Worm (Caenorhabditis elegans) whole organism, L4 larva: ENCODE measurements around the gene T04B2.8.
A peak's percentile ranks its signal among the peaks of the same experiment; 100 is the strongest.

Experiments
- T20F7.1 ChIP-seq: fragments of 200-800 bp; sonication (Bioruptor generic); optimal IDR thresholded peaks from 2 replicates; lab custom pipeline; 2018; ENCODE audit warnings: mild to moderate bottlenecking, missing genetic modification characterization, missing compliant biosample characterization
- ZK337.2 ChIP-seq: fragments of 200-800 bp; sonication (Bioruptor generic); IDR thresholded peaks from 2 replicates; pipeline ENCODE4 v1.3.6; 2022; ENCODE audit warnings: missing genetic modification reagents, missing genetic modification characterization, missing compliant biosample characterization
- aha-1 ChIP-seq: fragments of 150-350 bp; peaks from one replicate; lab custom pipeline; 2014; ENCODE audit warnings: missing biosample characterization, missing genetic modification characterization
- ceh-32 ChIP-seq: sonication (generic microtip); optimal IDR thresholded peaks from 2 replicates; lab custom pipeline; 2016; ENCODE audit warnings: mild to moderate bottlenecking, missing genetic modification characterization, missing compliant biosample characterization; ENCODE audit not compliant: poor library complexity
- daf-12 ChIP-seq: fragments of 150-350 bp; optimal IDR thresholded peaks from 2 replicates; lab custom pipeline; 2014; ENCODE audit warnings: missing biosample characterization, missing genetic modification reagents, missing genetic modification characterization
- dmd-9 ChIP-seq: fragments of 200-800 bp; sonication (Bioruptor generic); IDR thresholded peaks from 2 replicates; pipeline ENCODE4 v1.3.6; 2022; ENCODE audit warnings: missing genetic modification reagents, missing genetic modification characterization, missing compliant biosample characterization
- dpl-1 ChIP-seq: fragments of 150-350 bp; optimal IDR thresholded peaks from 2 replicates; lab custom pipeline; 2014; ENCODE audit warnings: missing biosample characterization, missing genetic modification reagents, missing genetic modification characterization
- dve-1 ChIP-seq: sonication (generic microtip); optimal IDR thresholded peaks from 2 replicates; lab custom pipeline; 2017; ENCODE audit warnings: antibody characterized with exemption, mild to moderate bottlenecking, missing genetic modification characterization, missing compliant biosample characterization; ENCODE audit not compliant: insufficient read depth
- egl-43 ChIP-seq: fragments of 200-800 bp; sonication (Bioruptor generic); IDR thresholded peaks from 2 replicates; pipeline ENCODE4 v1.3.6; 2022; ENCODE audit warnings: missing genetic modification reagents, missing genetic modification characterization, missing compliant biosample characterization
- hlh-11 ChIP-seq: fragments of 200-800 bp; sonication (Bioruptor generic); optimal IDR thresholded peaks from 2 replicates; lab custom pipeline; 2018; ENCODE audit warnings: mild to moderate bottlenecking, missing genetic modification characterization, missing compliant biosample characterization
- lin-13 ChIP-seq: fragments of 150-350 bp; optimal IDR thresholded peaks from 2 replicates; lab custom pipeline; 2014; ENCODE audit warnings: missing biosample characterization, missing genetic modification reagents, missing genetic modification characterization
- lin-15B ChIP-seq: fragments of 150-350 bp; sonication (generic microtip); optimal IDR thresholded peaks from 3 replicates; lab custom pipeline; 2014; ENCODE audit warnings: missing biosample characterization, missing genetic modification characterization
- lin-29 ChIP-seq: fragments of 200-800 bp; sonication (Bioruptor generic); IDR thresholded peaks from 2 replicates; pipeline ENCODE4 v1.3.6; 2022; ENCODE audit warnings: missing genetic modification reagents, missing genetic modification characterization, missing compliant biosample characterization
- lin-38 ChIP-seq: fragments of 200-800 bp; sonication (Bioruptor generic); IDR thresholded peaks from 2 replicates; pipeline ENCODE4 v1.3.6; 2022; ENCODE audit warnings: missing genetic modification reagents, missing genetic modification characterization, missing compliant biosample characterization
- mdl-1 ChIP-seq, 2 experiments: fragments of 150-350 bp in 1 of 2; sonication (generic microtip) in 1 of 2; optimal IDR thresholded peaks; 2 replicates each; lab custom pipeline; 2014 to 2017; ENCODE audit warnings: missing biosample characterization in 2 of 2, missing genetic modification characterization in 2 of 2
- mes-2 ChIP-seq: sonication (generic microtip); optimal IDR thresholded peaks from 2 replicates; lab custom pipeline; 2016; ENCODE audit warnings: missing genotype, mild to moderate bottlenecking, missing genetic modification characterization, missing compliant biosample characterization; ENCODE audit not compliant: poor library complexity, severe bottlenecking
- mxl-2 ChIP-seq: fragments of 200-800 bp; sonication (Bioruptor generic); conservative IDR thresholded peaks from 2 replicates; pipeline ENCODE4 v1.3.6; 2022; ENCODE audit warnings: missing genetic modification reagents, missing genetic modification characterization, missing compliant biosample characterization
- mxl-3 ChIP-seq: fragments of 200-800 bp; sonication (Bioruptor generic); optimal IDR thresholded peaks from 2 replicates; lab custom pipeline; 2018; ENCODE audit warnings: mild to moderate bottlenecking, missing genetic modification characterization, missing compliant biosample characterization
- nhr-11 ChIP-seq: fragments of 150-350 bp; optimal IDR thresholded peaks from 2 replicates; lab custom pipeline; 2014; ENCODE audit warnings: missing biosample characterization, missing genetic modification characterization
- nhr-111 ChIP-seq: fragments of 200-800 bp; sonication (Bioruptor generic); optimal IDR thresholded peaks from 2 replicates; lab custom pipeline; 2018; ENCODE audit warnings: mild to moderate bottlenecking, missing genetic modification characterization, missing compliant biosample characterization
- nhr-25 ChIP-seq: sonication (generic microtip); optimal IDR thresholded peaks from 2 replicates; lab custom pipeline; 2017; ENCODE audit warnings: missing genetic modification characterization, mild to moderate bottlenecking, missing compliant biosample characterization, antibody characterized with exemption, moderate library complexity, borderline replicate concordance; ENCODE audit not compliant: insufficient read depth
- nhr-6 ChIP-seq: fragments of 150-350 bp; optimal IDR thresholded peaks from 2 replicates; lab custom pipeline; 2014; ENCODE audit warnings: missing biosample characterization, missing genetic modification characterization
- pha-4 ChIP-seq, 2 experiments: fragments of 150-350 bp in 1 of 2; fragments of 200-800 bp in 1 of 2; sonication (Bioruptor generic) in 1 of 2; IDR thresholded peaks in 1 of 2; optimal IDR thresholded peaks in 1 of 2; 2 replicates each; pipeline versions ENCODE4 v1.3.6 to Lab custom; 2014 to 2022; ENCODE audit warnings: missing genetic modification characterization in 2 of 2, missing genetic modification reagents in 2 of 2, missing biosample characterization in 1 of 2, missing compliant biosample characterization in 1 of 2
- rbr-2 ChIP-seq: sonication (generic microtip); optimal IDR thresholded peaks from 2 replicates; lab custom pipeline; 2016; ENCODE audit warnings: missing genotype, missing genetic modification characterization, missing compliant biosample characterization
- sdz-12 ChIP-seq: fragments of 200-800 bp; sonication (Bioruptor generic); optimal IDR thresholded peaks from 2 replicates; lab custom pipeline; 2018; ENCODE audit warnings: mild to moderate bottlenecking, missing genetic modification characterization, missing compliant biosample characterization
- set-16 ChIP-seq: fragments of 200-800 bp; sonication (Bioruptor generic); IDR thresholded peaks from 2 replicates; pipeline ENCODE4 v1.3.6; 2022; ENCODE audit warnings: missing genetic modification reagents, missing genetic modification characterization, missing compliant biosample characterization
- snpc-1.2 ChIP-seq: fragments of 200-800 bp; sonication (Bioruptor generic); IDR thresholded peaks from 2 replicates; pipeline ENCODE4 v1.3.6; 2022; ENCODE audit warnings: missing genetic modification reagents, missing genetic modification characterization, missing compliant biosample characterization
- tag-97 ChIP-seq: fragments of 200-800 bp; sonication (Bioruptor generic); IDR thresholded peaks from 2 replicates; pipeline ENCODE4 v1.3.6; 2022; ENCODE audit warnings: missing genetic modification characterization, missing compliant biosample characterization
- tra-1 ChIP-seq: fragments of 200-800 bp; sonication (Bioruptor generic); IDR thresholded peaks from 2 replicates; pipeline ENCODE4 v1.3.6; 2022; ENCODE audit warnings: missing genetic modification reagents, missing genetic modification characterization, missing compliant biosample characterization
- unc-130 ChIP-seq: sonication (generic microtip); optimal IDR thresholded peaks from 2 replicates; lab custom pipeline; 2016; ENCODE audit warnings: missing genetic modification reagents, missing genetic modification characterization, missing compliant biosample characterization
- vab-7 ChIP-seq: fragments of 200-800 bp; sonication (Bioruptor generic); IDR thresholded peaks from 2 replicates; pipeline ENCODE4 v1.3.6; 2022; ENCODE audit warnings: missing genetic modification reagents, missing genetic modification characterization, missing compliant biosample characterization
- zag-1 ChIP-seq: fragments of 150-350 bp; optimal IDR thresholded peaks from 2 replicates; lab custom pipeline; 2014; ENCODE audit warnings: missing biosample characterization, missing genetic modification characterization
- zfp-2 ChIP-seq: sonication (generic microtip); optimal IDR thresholded peaks from 2 replicates; lab custom pipeline; 2016; ENCODE audit warnings: mild to moderate bottlenecking, missing genetic modification characterization, missing compliant biosample characterization

T04B2.8 gene

DNA sequence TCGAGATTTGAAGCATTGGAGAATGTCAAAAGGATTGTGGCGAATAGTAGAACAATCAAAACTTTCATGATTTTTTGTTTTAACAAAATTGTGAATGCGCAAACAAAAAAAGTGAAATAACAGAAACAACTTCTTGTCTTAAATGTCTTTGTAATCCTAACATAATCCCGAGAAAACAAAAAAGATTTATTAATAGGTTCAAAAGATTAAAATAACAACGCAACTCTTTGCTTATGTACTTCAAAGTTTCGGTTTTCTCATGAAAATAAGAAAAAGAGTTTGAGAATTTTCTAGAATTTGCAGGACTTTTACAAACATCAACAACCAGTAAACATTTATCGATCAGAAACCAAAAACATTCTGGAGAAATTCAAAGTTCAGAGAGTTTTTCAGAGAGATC, 38.8 kb upstream of the T04B2.8 start, which contains the start of gene ttr-39:
ttr-39 (minus strand) TSS at position 101 of the 400 bp plus-strand sequence.
- TF ChIP-seq nhr-25: no peak
- no peak for TF ChIP-seq lin-29 (GFP tag; lab: Robert Waterston, UW)
- TF ChIP-seq lin-15B: no peak

DNA sequence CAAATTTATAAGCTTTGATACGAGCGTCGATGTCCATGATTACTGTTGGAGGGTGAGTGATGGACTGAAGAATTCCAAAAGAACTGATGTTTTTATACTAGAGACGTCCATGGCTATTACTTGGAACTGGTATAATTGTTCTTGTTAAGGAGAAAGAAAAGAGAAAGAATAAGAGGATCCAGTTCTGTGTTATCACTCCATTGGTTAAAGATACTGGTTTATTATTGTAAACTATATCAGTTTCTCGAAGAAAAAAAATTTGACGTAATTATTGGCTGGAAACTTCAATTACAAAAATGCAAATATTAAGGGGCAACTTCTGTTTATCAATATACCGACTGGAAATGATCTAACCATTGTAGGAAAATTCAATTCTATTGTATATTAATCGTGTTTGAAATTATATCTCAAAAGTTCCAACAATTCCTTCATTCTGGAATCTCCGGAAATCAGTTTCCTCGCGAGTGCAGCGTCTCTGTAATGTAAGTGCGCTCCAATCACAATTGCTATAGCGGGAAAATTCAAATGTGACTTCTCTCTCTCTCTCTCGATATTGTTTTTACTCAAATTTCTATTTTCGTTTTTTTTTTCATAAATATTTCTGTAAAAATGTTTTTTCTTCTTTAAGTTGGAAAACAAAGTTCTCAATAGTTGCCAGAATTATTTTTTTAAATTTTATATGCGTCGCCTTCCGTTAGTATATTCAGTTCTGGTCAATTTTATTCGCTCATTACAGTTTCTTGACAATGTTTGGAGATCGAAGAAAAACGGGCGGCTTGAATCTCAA, 34.6 kb upstream of the T04B2.8 start, which contains the start of the genes col-2 and ndc-80:
col-2 (minus strand) TSS at position 51 of the 787 bp plus-strand sequence.
ndc-80 (plus strand) TSS at position 737 of the 787 bp plus-strand sequence.
- TF ChIP-seq sdz-12 (GFP tag; lab: Kevin White, UChicago) (no peak), mes-2 (peak; percentile 95), mdl-1 (tag; optimal IDR thresholded peaks at IDR 0.05; lab: Kevin White, UChicago) (peak in 1 of 2 experiments; percentile 0), ZK337.2 (peak; percentile 59; the same call in 1 of the 2 replicates), nhr-25 (no peak), nhr-11 (tag; lab: Kevin White, UChicago) (peak; percentile 35), tag-97 (GFP tag; lab: Robert Waterston, UW) (no peak), hlh-11 (tag; lab: Kevin White, UChicago) (peak; percentile 19), ceh-32 (tag; lab: Kevin White, UChicago) (no peak), aha-1 (tag; lab: Kevin White, UChicago) (peak; percentile 90), dve-1 (tag; lab: Kevin White, UChicago) (no peak), tra-1 (no peak), unc-130 (GFP tag; lab: Kevin White, UChicago) (peak; percentile 82), nhr-6 (tag; lab: Kevin White, UChicago) (peak; percentile 82), lin-13 (GFP tag; lab: Kevin White, UChicago) (peak; percentile 37), vab-7 (no peak), rbr-2 (peak; percentile 43), zag-1 (no peak), pha-4 (GFP tag; IDR thresholded peaks at IDR 0.05; lab: Robert Waterston, UW) (no peak), pha-4 (tag; optimal IDR thresholded peaks at IDR 0.05; lab: Kevin White, UChicago) (peak; percentile 76), snpc-1.2 (peak; percentile 55; the same call in 1 of the 2 replicates), lin-15B (no peak), mxl-3 (GFP tag; lab: Kevin White, UChicago) (peak; percentile 27), dpl-1 (GFP tag; lab: Kevin White, UChicago) (peak; percentile 82), lin-38 (GFP tag; lab: Robert Waterston, UW) (peak; percentile 94)

DNA sequence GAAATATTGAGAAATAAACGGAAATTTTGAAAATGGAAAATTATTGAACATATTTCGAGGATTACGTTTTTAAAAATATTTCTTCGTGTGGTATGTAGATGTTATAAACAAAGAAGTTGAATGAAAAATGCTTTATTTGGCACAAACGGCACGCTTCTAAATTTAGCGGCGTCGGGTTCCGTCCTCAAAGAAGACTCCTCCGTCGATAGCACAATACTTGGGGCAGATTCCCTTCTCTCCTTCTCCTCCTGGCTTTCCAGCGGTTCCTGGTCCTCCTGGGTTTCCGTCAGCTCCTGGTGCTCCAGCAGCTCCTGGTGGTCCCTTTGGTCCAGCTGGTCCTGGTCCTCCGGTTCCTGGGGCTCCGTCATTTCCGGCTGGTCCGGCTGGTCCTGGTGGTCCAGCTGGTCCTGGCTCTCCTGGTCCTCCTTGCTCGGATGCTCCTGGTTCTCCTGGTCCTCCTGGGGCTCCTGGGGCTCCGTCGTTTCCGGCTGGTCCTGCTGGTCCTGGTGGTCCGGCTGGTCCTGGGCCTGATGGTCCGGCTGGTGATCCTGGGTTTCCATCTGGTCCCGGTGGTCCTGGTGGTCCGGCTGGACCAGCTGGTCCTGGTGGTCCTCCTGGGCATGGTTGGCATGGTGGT, 33.5 kb upstream of the T04B2.8 start, which contains the start of gene W01B6.8:
W01B6.8 (minus strand) TSS at position 51 of the 637 bp plus-strand sequence.
- TF ChIP-seq zfp-2 (tag; lab: Kevin White, UChicago) (no peak), egl-43 (0 out of 2 replicates have a peak, but pooled peaks have one; percentile 19), T20F7.1 (no peak), set-16 (GFP tag; lab: Robert Waterston, UW) (peak; percentile 99), dmd-9 (GFP tag; lab: Robert Waterston, UW) (no peak), nhr-111 (GFP tag; lab: Kevin White, UChicago) (no peak), daf-12 (tag; lab: Kevin White, UChicago) (no peak), pha-4 (GFP tag; IDR thresholded peaks at IDR 0.05; lab: Robert Waterston, UW) (peak; percentile 67; the same call in 1 of the 2 replicates), pha-4 (tag; optimal IDR thresholded peaks at IDR 0.05; lab: Kevin White, UChicago) (no peak), mxl-2 (GFP tag; lab: Robert Waterston, UW) (no peak)
